Worm (Caenorhabditis elegans) whole organism, L2 larva: ENCODE data around the gene cyn-9.

ENCODE experiments used
- lin-39 ChIP-seq: fragments of 150-350 bp; optimal IDR thresholded peaks from 2 replicates; lab custom pipeline; 2014; ENCODE audit warnings: missing biosample characterization, missing genetic modification reagents, missing genetic modification characterization
- nhr-12 ChIP-seq: fragments of 150-350 bp; optimal IDR thresholded peaks from 2 replicates; lab custom pipeline; 2014; ENCODE audit warnings: missing biosample characterization, missing genetic modification characterization
- nhr-25 ChIP-seq: fragments of 150-350 bp; sonication (generic microtip); optimal IDR thresholded peaks from 3 replicates; lab custom pipeline; 2014; ENCODE audit warnings: missing biosample characterization, missing genetic modification characterization
- zag-1 ChIP-seq: fragments of 150-350 bp; optimal IDR thresholded peaks from 2 replicates; lab custom pipeline; 2014; ENCODE audit warnings: missing biosample characterization, missing genetic modification characterization
- ztf-4 ChIP-seq: fragments of 150-350 bp; optimal IDR thresholded peaks from 2 replicates; lab custom pipeline; 2014; ENCODE audit warnings: missing biosample characterization, missing genetic modification characterization

ce11 chrIII:3730475-3730874, 31.0 kb upstream of the cyn-9 start, which contains the start of gene F34D10.8:
- TF ChIP-seq nhr-12 (tag; lab: Kevin White, UChicago) (no peak), zag-1 (tag; lab: Kevin White, UChicago) (no peak), lin-39 (tag; lab: Kevin White, UChicago) (no peak), nhr-25 (tag; lab: Kevin White, UChicago) (no peak), ztf-4 (tag; lab: Kevin White, UChicago) (no peak)
